Fruit fly (Drosophila melanogaster): Measurements from ENCODE around the gene cac.

dm6 chrX:11884134-11884533 is 100.8 kb downstream of the cac start:
- TF ChIP-seq Snoo (tag; optimal IDR thresholded peaks at IDR 0.05): no peak
- no peak for TF ChIP-seq CG10348 (GFP tag; IDR thresholded peaks at IDR 0.05)
- TF ChIP-seq CG15710 (tag; optimal IDR thresholded peaks at IDR 0.05): no peak
- TF ChIP-seq CG13204 (GFP tag; optimal IDR thresholded peaks at IDR 0.05): no peak
